Worm (Caenorhabditis elegans): ENCODE results near the gene ZK1240.8.

DNA sequence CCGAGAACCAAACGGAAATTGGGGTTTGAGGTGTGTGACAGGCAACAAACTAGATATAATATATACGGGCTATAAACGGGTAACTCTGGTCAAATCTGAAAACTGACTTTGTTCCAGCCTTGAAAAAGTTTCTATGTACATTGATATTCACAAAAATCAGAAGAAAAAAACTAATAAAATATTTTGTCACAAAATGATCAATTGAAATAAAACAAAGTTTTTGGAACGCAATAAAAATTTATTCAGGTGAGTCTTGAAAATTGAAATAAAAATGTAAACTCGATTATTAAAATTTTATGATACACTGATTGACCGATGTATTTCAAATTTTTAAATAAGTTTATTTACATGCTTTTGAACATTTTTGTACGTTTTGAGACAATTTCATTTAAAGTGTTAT, 26.5 kb downstream of the ZK1240.8 start, which contains the start of gene B0281.6:
- TF ChIP-seq F52B5.7 (tag; optimal IDR thresholded peaks at IDR 0.05) (no peak), lin-26 (GFP tag; IDR thresholded peaks at IDR 0.05) (no peak), lir-1 (GFP tag; conservative IDR thresholded peaks at IDR 0.05) (no peak), egrh-3 (GFP tag; IDR thresholded peaks at IDR 0.05) (no peak), snpc-3.4 (tag; optimal IDR thresholded peaks at IDR 0.05) (no peak), rcor-1 (GFP tag; IDR thresholded peaks at IDR 0.05) (no peak), pha-4 (tag; optimal IDR thresholded peaks at IDR 0.05) (no peak), T07F8.4 (tag; optimal IDR thresholded peaks at IDR 0.05) (no peak), ztf-22 (GFP tag; optimal IDR thresholded peaks at IDR 0.05) (no peak), unc-62 (GFP tag; optimal IDR thresholded peaks at IDR 0.05) (no peak), akir-1 (GFP tag; optimal IDR thresholded peaks at IDR 0.05) (no peak), Y53G8AR.9 (GFP tag; conservative IDR thresholded peaks at IDR 0.05) (no peak), ama-1 (optimal IDR thresholded peaks at IDR 0.05) (no peak), ama-1 (GFP tag; optimal IDR thresholded peaks at IDR 0.05) (no peak), F10E7.11 (tag; optimal IDR thresholded peaks at IDR 0.05) (no peak)

Measured in whole organism, young adult.